Worm (Caenorhabditis elegans) whole organism, young adult: Measurements from ENCODE around the gene Y38E10A.34.

Experiments used
- B0035.1 ChIP-seq: sonication (generic microtip); optimal IDR thresholded peaks from 2 replicates; lab custom pipeline; 2016; ENCODE audit warnings: missing genetic modification characterization, mild to moderate bottlenecking, missing compliant biosample characterization, missing genotype, missing genetic modification reagents
- B0261.1 ChIP-seq: sonication (generic microtip); optimal IDR thresholded peaks from 2 replicates; lab custom pipeline; 2016; ENCODE audit warnings: mild to moderate bottlenecking, missing genetic modification characterization, moderate library complexity, missing compliant biosample characterization
- B0336.3 ChIP-seq: fragments of 200-800 bp; sonication (Bioruptor generic); IDR thresholded peaks from 2 replicates; pipeline ENCODE4 v1.3.6; 2022; ENCODE audit warnings: missing genetic modification characterization, missing compliant biosample characterization
- C06A6.2 ChIP-seq: fragments of 200-800 bp; sonication (Bioruptor generic); conservative IDR thresholded peaks from 2 replicates; pipeline ENCODE4 v1.3.6; 2022; ENCODE audit warnings: missing genetic modification characterization, missing compliant biosample characterization
- C17E4.6 ChIP-seq: fragments of 200-800 bp; sonication (Bioruptor generic); IDR thresholded peaks from 2 replicates; pipeline ENCODE4 v1.3.6; 2022; ENCODE audit warnings: missing genetic modification reagents, missing genetic modification characterization, missing compliant biosample characterization
- F10E7.11 ChIP-seq: sonication (generic microtip); optimal IDR thresholded peaks from 2 replicates; lab custom pipeline; 2017; ENCODE audit warnings: mild to moderate bottlenecking, missing genetic modification characterization, moderate library complexity, missing compliant biosample characterization
- K11D2.4 ChIP-seq: fragments of 200-800 bp; sonication (Bioruptor generic); IDR thresholded peaks from 2 replicates; pipeline ENCODE4 v1.3.6; 2022; ENCODE audit warnings: missing genetic modification reagents, missing genetic modification characterization, missing compliant biosample characterization
- K12H6.12 ChIP-seq: fragments of 200-800 bp; sonication (Bioruptor generic); optimal IDR thresholded peaks from 2 replicates; lab custom pipeline; 2018; ENCODE audit warnings: mild to moderate bottlenecking, missing genetic modification characterization, missing compliant biosample characterization
- T07F8.4 ChIP-seq: sonication (generic microtip); optimal IDR thresholded peaks from 2 replicates; lab custom pipeline; 2016; ENCODE audit warnings: mild to moderate bottlenecking, missing genetic modification characterization, moderate library complexity, missing compliant biosample characterization
- Y53F4B.3 ChIP-seq: fragments of 200-800 bp; sonication (Bioruptor generic); IDR thresholded peaks from 2 replicates; pipeline ENCODE4 v1.3.6; 2022; ENCODE audit warnings: missing genetic modification reagents, missing genetic modification characterization, missing compliant biosample characterization
- aptf-2 ChIP-seq: fragments of 200-800 bp; sonication (Bioruptor generic); conservative IDR thresholded peaks from 2 replicates; pipeline ENCODE4 v1.3.6; 2022; ENCODE audit warnings: missing genetic modification reagents, missing genetic modification characterization, missing compliant biosample characterization
- aptf-3 ChIP-seq: fragments of 200-800 bp; sonication (Bioruptor generic); IDR thresholded peaks from 2 replicates; pipeline ENCODE4 v1.3.6; 2022; ENCODE audit warnings: missing genetic modification characterization, missing compliant biosample characterization
- atf-7 ChIP-seq: sonication (generic microtip); optimal IDR thresholded peaks from 2 replicates; lab custom pipeline; 2017; ENCODE audit warnings: mild to moderate bottlenecking, missing genetic modification characterization, missing compliant biosample characterization
- athp-1 ChIP-seq: sonication (generic microtip); optimal IDR thresholded peaks from 2 replicates; lab custom pipeline; 2017; ENCODE audit warnings: mild to moderate bottlenecking, missing genetic modification characterization, missing compliant biosample characterization
- attf-3 ChIP-seq: fragments of 200-800 bp; sonication (Bioruptor generic); conservative IDR thresholded peaks from 2 replicates; pipeline ENCODE4 v1.3.6; 2022; ENCODE audit warnings: missing genetic modification reagents, missing genetic modification characterization, missing compliant biosample characterization
- cebp-2 ChIP-seq: fragments of 200-800 bp; sonication (Bioruptor generic); IDR thresholded peaks from 2 replicates; pipeline ENCODE4 v1.3.6; 2022; ENCODE audit warnings: missing genetic modification characterization, missing compliant biosample characterization
- ceh-27 ChIP-seq: fragments of 200-800 bp; sonication (Bioruptor generic); optimal IDR thresholded peaks from 2 replicates; lab custom pipeline; 2018; ENCODE audit warnings: mild to moderate bottlenecking, missing genetic modification characterization, moderate library complexity, missing compliant biosample characterization
- ceh-79 ChIP-seq: sonication (generic microtip); optimal IDR thresholded peaks from 2 replicates; lab custom pipeline; 2017; ENCODE audit warnings: mild to moderate bottlenecking, missing genetic modification characterization, missing compliant biosample characterization
- dox-1 ChIP-seq: fragments of 200-800 bp; sonication (Bioruptor generic); IDR thresholded peaks from 2 replicates; pipeline ENCODE4 v1.3.6; 2022; ENCODE audit warnings: missing genetic modification reagents, missing genetic modification characterization, missing compliant biosample characterization
- dpff-1 ChIP-seq: sonication (generic microtip); optimal IDR thresholded peaks from 2 replicates; lab custom pipeline; 2017; ENCODE audit warnings: mild to moderate bottlenecking, missing genetic modification characterization, missing compliant biosample characterization
- egl-18 ChIP-seq: fragments of 200-800 bp; sonication (Bioruptor generic); IDR thresholded peaks from 2 replicates; pipeline ENCODE4 v1.3.6; 2022; ENCODE audit warnings: missing genetic modification reagents, missing genetic modification characterization, missing compliant biosample characterization
- egl-44 ChIP-seq: fragments of 200-800 bp; sonication (Bioruptor generic); IDR thresholded peaks from 2 replicates; pipeline ENCODE4 v1.3.6; 2022; ENCODE audit warnings: missing genetic modification reagents, missing genetic modification characterization, missing compliant biosample characterization
- egrh-3 ChIP-seq: fragments of 200-800 bp; sonication (Bioruptor generic); IDR thresholded peaks from 2 replicates; pipeline ENCODE4 v1.3.6; 2022; ENCODE audit warnings: missing genetic modification reagents, missing genetic modification characterization, missing compliant biosample characterization
- him-1 ChIP-seq: sonication (generic microtip); optimal IDR thresholded peaks from 2 replicates; lab custom pipeline; 2016; ENCODE audit warnings: missing genotype, missing genetic modification reagents, missing genetic modification characterization, missing compliant biosample characterization
- hmg-1.2 ChIP-seq: fragments of 200-800 bp; sonication (Bioruptor generic); IDR thresholded peaks from 2 replicates; pipeline ENCODE4 v1.3.6; 2022; ENCODE audit warnings: missing genetic modification reagents, missing genetic modification characterization, missing compliant biosample characterization
- lsl-1 ChIP-seq: fragments of 200-800 bp; sonication (Bioruptor generic); optimal IDR thresholded peaks from 2 replicates; lab custom pipeline; 2018; ENCODE audit warnings: mild to moderate bottlenecking, missing genetic modification characterization, moderate library complexity, missing compliant biosample characterization
- madf-10 ChIP-seq: sonication (generic microtip); optimal IDR thresholded peaks from 2 replicates; lab custom pipeline; 2016; ENCODE audit warnings: mild to moderate bottlenecking, missing genetic modification characterization, missing compliant biosample characterization
- madf-8 ChIP-seq: fragments of 200-800 bp; sonication (Bioruptor generic); conservative IDR thresholded peaks from 2 replicates; pipeline ENCODE4 v1.3.6; 2022; ENCODE audit warnings: missing genetic modification reagents, missing genetic modification characterization, missing compliant biosample characterization
- mcd-1 ChIP-seq: fragments of 200-800 bp; sonication (Bioruptor generic); IDR thresholded peaks from 2 replicates; pipeline ENCODE4 v1.3.6; 2022; ENCODE audit warnings: missing genetic modification reagents, missing genetic modification characterization, missing compliant biosample characterization
- nfya-1 ChIP-seq: sonication (generic microtip); optimal IDR thresholded peaks from 2 replicates; lab custom pipeline; 2017; ENCODE audit warnings: antibody characterized with exemption, missing compliant biosample characterization, missing genetic modification characterization, borderline replicate concordance; ENCODE audit not compliant: insufficient read depth
- nfyb-1 ChIP-seq: fragments of 200-800 bp; sonication (Bioruptor generic); IDR thresholded peaks from 2 replicates; pipeline ENCODE4 v1.3.6; 2022; ENCODE audit warnings: missing genetic modification reagents, missing genetic modification characterization, missing compliant biosample characterization
- nhr-179 ChIP-seq: sonication (generic microtip); optimal IDR thresholded peaks from 2 replicates; lab custom pipeline; 2016; ENCODE audit warnings: mild to moderate bottlenecking, missing genetic modification characterization, missing compliant biosample characterization
- repo-1 ChIP-seq: sonication (generic microtip); optimal IDR thresholded peaks from 2 replicates; lab custom pipeline; 2017; ENCODE audit warnings: mild to moderate bottlenecking, missing genetic modification characterization, missing compliant biosample characterization
- sea-2 ChIP-seq: fragments of 200-800 bp; sonication (Bioruptor generic); IDR thresholded peaks from 2 replicates; pipeline ENCODE4 v1.3.6; 2022; ENCODE audit warnings: missing genetic modification characterization, missing compliant biosample characterization
- zim-3 ChIP-seq: sonication (generic microtip); optimal IDR thresholded peaks from 2 replicates; lab custom pipeline; 2017; ENCODE audit warnings: mild to moderate bottlenecking, missing genetic modification characterization, moderate library complexity, missing compliant biosample characterization
- ztf-18 ChIP-seq: sonication (generic microtip); optimal IDR thresholded peaks from 2 replicates; lab custom pipeline; 2016; ENCODE audit warnings: missing genotype, mild to moderate bottlenecking, missing genetic modification characterization, missing compliant biosample characterization
- ztf-22 ChIP-seq: fragments of 200-800 bp; sonication (Bioruptor generic); optimal IDR thresholded peaks from 2 replicates; lab custom pipeline; 2018; ENCODE audit warnings: mild to moderate bottlenecking, missing genetic modification characterization, moderate library complexity, missing compliant biosample characterization
- ztf-3 ChIP-seq: fragments of 200-800 bp; sonication (Bioruptor generic); optimal IDR thresholded peaks from 2 replicates; lab custom pipeline; 2018; ENCODE audit warnings: mild to moderate bottlenecking, missing genetic modification characterization, missing compliant biosample characterization

Y38E10A.34 gene

ce11 chrII:12606900-12607299 lies 24.1 kb upstream of the Y38E10A.34 start, which contains the start of gene Y38E10A.8:
Gene Y38E10A.8 (plus strand): TSS chrII:12607200.
- TF ChIP-seq ztf-18 (no peak), C17E4.6 (GFP tag; lab: Robert Waterston, UW) (no peak), egl-44 (no peak), dox-1 (GFP tag; lab: Robert Waterston, UW) (no peak), egl-18 (GFP tag; lab: Robert Waterston, UW) (no peak), ceh-79 (tag; lab: Kevin White, UChicago) (no peak), B0336.3 (GFP tag; lab: Robert Waterston, UW) (no peak), sea-2 (no peak), lsl-1 (GFP tag; lab: Kevin White, UChicago) (no peak)

ce11 chrII:12608653-12609052 lies 22.3 kb upstream of the Y38E10A.34 start, which contains the start of gene Y38E10A.9:
Gene Y38E10A.9 (plus strand): TSS chrII:12608953.
- TF ChIP-seq him-1 (no peak), nhr-179 (tag; lab: Kevin White, UChicago) (no peak), dpff-1 (tag; lab: Kevin White, UChicago) (no peak), Y53F4B.3 (GFP tag; lab: Robert Waterston, UW) (no peak), hmg-1.2 (no peak), B0035.1 (tag; lab: Kevin White, UChicago) (no peak), atf-7 (tag; lab: Kevin White, UChicago) (no peak), attf-3 (no peak), nfya-1 (tag; lab: Kevin White, UChicago) (no peak), K12H6.12 (tag; lab: Kevin White, UChicago) (no peak)

ce11 chrII:12612218-12612617 lies 18.8 kb upstream of the Y38E10A.34 start, which contains the start of gene nspe-4:
Gene nspe-4 (plus strand): TSS chrII:12612518.
- TF ChIP-seq aptf-3 (GFP tag; lab: Robert Waterston, UW) (no peak), ceh-27 (GFP tag; lab: Kevin White, UChicago) (no peak)

- TF ChIP-seq ztf-3 (GFP tag; lab: Kevin White, UChicago) (no peak), cebp-2 (GFP tag; lab: Robert Waterston, UW) (no peak), K11D2.4 (no peak), repo-1 (tag; lab: Kevin White, UChicago) (no peak), C06A6.2 (GFP tag; lab: Robert Waterston, UW) (no peak), ztf-22 (GFP tag; lab: Kevin White, UChicago) (no peak), mcd-1 (GFP tag; lab: Robert Waterston, UW) (no peak), zim-3 (no peak), T07F8.4 (tag; lab: Kevin White, UChicago) (no peak), F10E7.11 (tag; lab: Kevin White, UChicago) (no peak), aptf-2 (GFP tag; lab: Robert Waterston, UW) (no peak), nfyb-1 (GFP tag; lab: Robert Waterston, UW) (no peak), sea-2 (no peak), egrh-3 (no peak), ztf-18 (no peak), athp-1 (tag; lab: Kevin White, UChicago) (no peak), B0261.1 (no peak), madf-10 (tag; lab: Kevin White, UChicago) (no peak), egl-44 (no peak), madf-8 (GFP tag; lab: Robert Waterston, UW) (no peak)
Measured at ce11 chrII:12615413-12615812, 15.6 kb upstream of the Y38E10A.34 start.
